Worm (Caenorhabditis elegans) whole organism, mixed stage, embryonic: ENCODE results near the gene Y116A8C.24.

Experiments
- M03D4.4 ChIP-seq: sonication (generic microtip); optimal IDR thresholded peaks from 2 replicates; lab custom pipeline; 2017; ENCODE audit warnings: mild to moderate bottlenecking, missing genetic modification characterization, missing compliant biosample characterization
- bed-3 ChIP-seq: fragments of 200-800 bp; sonication (Bioruptor generic); optimal IDR thresholded peaks from 3 replicates; lab custom pipeline; 2018; ENCODE audit warnings: mild to moderate bottlenecking, missing genetic modification characterization, moderate library complexity, missing compliant biosample characterization
- blmp-1 ChIP-seq: fragments of 150-350 bp; optimal IDR thresholded peaks from 2 replicates; lab custom pipeline; 2014; ENCODE audit warnings: missing biosample characterization, missing genetic modification characterization
- ceh-43 ChIP-seq: fragments of 200-800 bp; sonication (Bioruptor generic); optimal IDR thresholded peaks from 2 replicates; lab custom pipeline; 2018; ENCODE audit warnings: mild to moderate bottlenecking, missing genetic modification characterization, moderate library complexity, missing compliant biosample characterization
- ceh-83 ChIP-seq: fragments of 200-800 bp; sonication (Bioruptor generic); optimal IDR thresholded peaks from 2 replicates; lab custom pipeline; 2018; ENCODE audit warnings: mild to moderate bottlenecking, missing genetic modification characterization, missing compliant biosample characterization
- cnd-1 ChIP-seq: fragments of 200-800 bp; sonication (Bioruptor generic); optimal IDR thresholded peaks from 2 replicates; lab custom pipeline; 2018; ENCODE audit warnings: mild to moderate bottlenecking, missing genetic modification characterization, missing compliant biosample characterization
- drap-1 ChIP-seq: fragments of 200-800 bp; sonication (Bioruptor generic); optimal IDR thresholded peaks from 3 replicates; lab custom pipeline; 2018; ENCODE audit warnings: mild to moderate bottlenecking, missing genetic modification characterization, missing compliant biosample characterization
- elt-3 ChIP-seq: fragments of 150-350 bp; optimal IDR thresholded peaks from 2 replicates; lab custom pipeline; 2014; ENCODE audit warnings: missing biosample characterization, missing genetic modification characterization
- ham-2 ChIP-seq: fragments of 200-800 bp; sonication (Bioruptor generic); optimal IDR thresholded peaks from 2 replicates; lab custom pipeline; 2018; ENCODE audit warnings: mild to moderate bottlenecking, missing genetic modification characterization, missing compliant biosample characterization
- hlh-1 ChIP-seq: fragments of 150-350 bp; optimal IDR thresholded peaks from 2 replicates; lab custom pipeline; 2014; ENCODE audit warnings: missing biosample characterization, missing genetic modification reagents, missing genetic modification characterization
- lin-13 ChIP-seq: fragments of 150-350 bp; optimal IDR thresholded peaks from 2 replicates; lab custom pipeline; 2014; ENCODE audit warnings: missing biosample characterization, missing genetic modification characterization
- lin-32 ChIP-seq: fragments of 200-800 bp; sonication (Bioruptor generic); optimal IDR thresholded peaks from 2 replicates; lab custom pipeline; 2018; ENCODE audit warnings: mild to moderate bottlenecking, missing genetic modification characterization, missing compliant biosample characterization
- mab-5 ChIP-seq: fragments of 150-350 bp; optimal IDR thresholded peaks from 2 replicates; lab custom pipeline; 2014; ENCODE audit warnings: missing biosample characterization, missing genetic modification characterization
- mep-1 ChIP-seq: fragments of 150-350 bp; optimal IDR thresholded peaks from 2 replicates; lab custom pipeline; 2017; ENCODE audit warnings: missing biosample characterization, missing genetic modification reagents, missing genetic modification characterization, inconsistent platforms
- mls-2 ChIP-seq: sonication (generic microtip); optimal IDR thresholded peaks from 2 replicates; lab custom pipeline; 2016; ENCODE audit warnings: mild to moderate bottlenecking, missing genetic modification characterization, moderate library complexity, missing compliant biosample characterization
- nhr-12 ChIP-seq: fragments of 150-350 bp; optimal IDR thresholded peaks from 2 replicates; lab custom pipeline; 2014; ENCODE audit warnings: missing biosample characterization, missing genetic modification characterization
- nhr-237 ChIP-seq: fragments of 150-350 bp; optimal IDR thresholded peaks from 2 replicates; lab custom pipeline; 2014; ENCODE audit warnings: missing biosample characterization, missing genetic modification characterization
- nhr-76 ChIP-seq: sonication (generic microtip); optimal IDR thresholded peaks from 2 replicates; lab custom pipeline; 2017; ENCODE audit warnings: missing biosample characterization, missing genetic modification characterization
- pha-4 ChIP-seq: fragments of 150-350 bp; optimal IDR thresholded peaks from 2 replicates; lab custom pipeline; 2018; ENCODE audit warnings: missing biosample characterization, missing genetic modification reagents, missing genetic modification characterization
- sem-2 ChIP-seq: fragments of 200-800 bp; sonication (Bioruptor generic); optimal IDR thresholded peaks from 2 replicates; lab custom pipeline; 2018; ENCODE audit warnings: mild to moderate bottlenecking, missing genetic modification characterization, missing compliant biosample characterization
- snpc-4 ChIP-seq: fragments of 150-350 bp; optimal IDR thresholded peaks from 2 replicates; lab custom pipeline; 2014; ENCODE audit warnings: missing biosample characterization, missing genetic modification characterization
- sptf-1 ChIP-seq: sonication (generic microtip); optimal IDR thresholded peaks from 2 replicates; lab custom pipeline; 2017; ENCODE audit warnings: mild to moderate bottlenecking, missing genetic modification characterization, moderate library complexity, missing compliant biosample characterization
- tbx-8 ChIP-seq: fragments of 200-800 bp; sonication (Bioruptor generic); optimal IDR thresholded peaks from 2 replicates; lab custom pipeline; 2018; ENCODE audit warnings: mild to moderate bottlenecking, missing genetic modification characterization, moderate library complexity, missing compliant biosample characterization
- unc-120 ChIP-seq: sonication (generic microtip); optimal IDR thresholded peaks from 2 replicates; lab custom pipeline; 2017; ENCODE audit warnings: missing genetic modification characterization, missing compliant biosample characterization; ENCODE audit not compliant: poor library complexity, severe bottlenecking
- unc-39 ChIP-seq: fragments of 150-350 bp; optimal IDR thresholded peaks from 2 replicates; lab custom pipeline; 2014; ENCODE audit warnings: missing biosample characterization, missing genetic modification characterization
- unc-62 ChIP-seq: fragments of 150-350 bp; optimal IDR thresholded peaks from 2 replicates; lab custom pipeline; 2014; ENCODE audit warnings: missing biosample characterization, missing genetic modification reagents, missing genetic modification characterization
- zip-8 ChIP-seq: fragments of 150-350 bp; optimal IDR thresholded peaks from 2 replicates; lab custom pipeline; 2014; ENCODE audit warnings: missing biosample characterization, missing genetic modification characterization
- ztf-11 ChIP-seq: fragments of 150-350 bp; optimal IDR thresholded peaks from 2 replicates; lab custom pipeline; 2014; ENCODE audit warnings: missing biosample characterization, missing genetic modification characterization

Gene Y116A8C.24

ce11 chrIV:17030494-17030893 is 40.2 kb downstream of the Y116A8C.24 start, which contains the start of gene nhr-229:
Gene nhr-229, minus strand, starts transcription at chrIV:17030594.
- TF ChIP-seq unc-39 (tag; lab: Kevin White, UChicago) (no peak), ceh-83 (GFP tag; lab: Kevin White, UChicago) (no peak), snpc-4 (tag; lab: Kevin White, UChicago) (no peak), M03D4.4 (tag; lab: Kevin White, UChicago) (no peak), mls-2 (tag; lab: Kevin White, UChicago) (no peak), unc-62 (GFP tag; lab: Kevin White, UChicago) (no peak), drap-1 (GFP tag; lab: Kevin White, UChicago) (no peak), blmp-1 (tag; lab: Kevin White, UChicago) (no peak), ceh-43 (GFP tag; lab: Kevin White, UChicago) (no peak), lin-13 (tag; lab: Kevin White, UChicago) (no peak), cnd-1 (tag; lab: Kevin White, UChicago) (no peak), tbx-8 (GFP tag; lab: Kevin White, UChicago) (no peak)
- TF ChIP-seq, all 35 proteins: peak for 0

- TF ChIP-seq sem-2 (no peak), snpc-4 (tag; lab: Kevin White, UChicago) (no peak), ztf-11 (no peak), hlh-1 (tag; lab: Kevin White, UChicago) (no peak)
Measured at ce11 chrIV:17026568-17026967, 44.1 kb downstream of the Y116A8C.24 start.

- TF ChIP-seq nhr-76 (tag; lab: Kevin White, UChicago) (no peak), unc-39 (tag; lab: Kevin White, UChicago) (no peak), sptf-1 (tag; lab: Kevin White, UChicago) (no peak), ceh-43 (GFP tag; lab: Kevin White, UChicago) (no peak), bed-3 (GFP tag; lab: Kevin White, UChicago) (no peak), nhr-12 (tag; lab: Kevin White, UChicago) (no peak), lin-13 (tag; lab: Kevin White, UChicago) (no peak), unc-120 (tag; lab: Kevin White, UChicago) (no peak), blmp-1 (tag; lab: Kevin White, UChicago) (no peak), cnd-1 (tag; lab: Kevin White, UChicago) (no peak), elt-3 (tag; lab: Kevin White, UChicago) (no peak), snpc-4 (tag; lab: Kevin White, UChicago) (no peak), ham-2 (GFP tag; lab: Kevin White, UChicago) (no peak), mab-5 (no peak)
- TF ChIP-seq, all 35 proteins: peak for 0
Measured at ce11 chrIV:17025017-17025416, 45.7 kb downstream of the Y116A8C.24 start, which contains the start of gene dct-13. Gene dct-13, minus strand, starts transcription at chrIV:17025117.

ce11 chrIV:17021042-17021441 is 49.6 kb downstream of the Y116A8C.24 start:
- no peak for TF ChIP-seq ham-2 (GFP tag; lab: Kevin White, UChicago)
- TF ChIP-seq nhr-237 (tag; lab: Kevin White, UChicago) = no peak
- no peak for TF ChIP-seq cnd-1 (tag; lab: Kevin White, UChicago)
- no peak for TF ChIP-seq nhr-76 (tag; lab: Kevin White, UChicago)
- no peak for TF ChIP-seq ceh-43 (GFP tag; lab: Kevin White, UChicago)
- no peak for TF ChIP-seq pha-4
- no peak for TF ChIP-seq unc-120 (tag; lab: Kevin White, UChicago)
- TF ChIP-seq lin-32 (GFP tag; lab: Kevin White, UChicago) = no peak
- TF ChIP-seq nhr-12 (tag; lab: Kevin White, UChicago) = no peak
- no peak for TF ChIP-seq unc-62 (GFP tag; lab: Kevin White, UChicago)
- no peak for TF ChIP-seq mep-1
- TF ChIP-seq mab-5 = no peak
- no peak for TF ChIP-seq sem-2
- no peak for TF ChIP-seq blmp-1 (tag; lab: Kevin White, UChicago)
- TF ChIP-seq zip-8 (tag; lab: Kevin White, UChicago) = no peak
- no peak for TF ChIP-seq sptf-1 (tag; lab: Kevin White, UChicago)
